Worm (Caenorhabditis elegans) whole organism, mixed stage, embryonic: ENCODE measurements around the gene T16G12.9.

Experiments used
- M03D4.4 ChIP-seq: sonication (generic microtip); optimal IDR thresholded peaks from 2 replicates; lab custom pipeline; 2017; ENCODE audit warnings: mild to moderate bottlenecking, missing genetic modification characterization, missing compliant biosample characterization
- bed-3 ChIP-seq: fragments of 200-800 bp; sonication (Bioruptor generic); optimal IDR thresholded peaks from 3 replicates; lab custom pipeline; 2018; ENCODE audit warnings: mild to moderate bottlenecking, missing genetic modification characterization, moderate library complexity, missing compliant biosample characterization
- blmp-1 ChIP-seq: fragments of 150-350 bp; optimal IDR thresholded peaks from 2 replicates; lab custom pipeline; 2014; ENCODE audit warnings: missing biosample characterization, missing genetic modification characterization
- ceh-39 ChIP-seq: fragments of 150-350 bp; optimal IDR thresholded peaks from 2 replicates; lab custom pipeline; 2014; ENCODE audit warnings: missing biosample characterization, missing genetic modification characterization
- ceh-43 ChIP-seq: fragments of 200-800 bp; sonication (Bioruptor generic); optimal IDR thresholded peaks from 2 replicates; lab custom pipeline; 2018; ENCODE audit warnings: mild to moderate bottlenecking, missing genetic modification characterization, moderate library complexity, missing compliant biosample characterization
- ceh-83 ChIP-seq: fragments of 200-800 bp; sonication (Bioruptor generic); optimal IDR thresholded peaks from 2 replicates; lab custom pipeline; 2018; ENCODE audit warnings: mild to moderate bottlenecking, missing genetic modification characterization, missing compliant biosample characterization
- ces-1 ChIP-seq: fragments of 150-350 bp; optimal IDR thresholded peaks from 2 replicates; lab custom pipeline; 2014; ENCODE audit warnings: missing biosample characterization, missing genetic modification reagents, missing genetic modification characterization
- cnd-1 ChIP-seq: fragments of 200-800 bp; sonication (Bioruptor generic); optimal IDR thresholded peaks from 2 replicates; lab custom pipeline; 2018; ENCODE audit warnings: mild to moderate bottlenecking, missing genetic modification characterization, missing compliant biosample characterization
- drap-1 ChIP-seq: fragments of 200-800 bp; sonication (Bioruptor generic); optimal IDR thresholded peaks from 3 replicates; lab custom pipeline; 2018; ENCODE audit warnings: mild to moderate bottlenecking, missing genetic modification characterization, missing compliant biosample characterization
- flh-1 ChIP-seq: fragments of 200-800 bp; sonication (Bioruptor generic); optimal IDR thresholded peaks from 2 replicates; lab custom pipeline; 2018; ENCODE audit warnings: mild to moderate bottlenecking, missing genetic modification characterization, moderate library complexity, missing compliant biosample characterization
- ham-2 ChIP-seq: fragments of 200-800 bp; sonication (Bioruptor generic); optimal IDR thresholded peaks from 2 replicates; lab custom pipeline; 2018; ENCODE audit warnings: mild to moderate bottlenecking, missing genetic modification characterization, missing compliant biosample characterization
- hlh-1 ChIP-seq: fragments of 150-350 bp; optimal IDR thresholded peaks from 2 replicates; lab custom pipeline; 2014; ENCODE audit warnings: missing biosample characterization, missing genetic modification reagents, missing genetic modification characterization
- lin-13 ChIP-seq: fragments of 150-350 bp; optimal IDR thresholded peaks from 2 replicates; lab custom pipeline; 2014; ENCODE audit warnings: missing biosample characterization, missing genetic modification characterization
- lin-32 ChIP-seq: fragments of 200-800 bp; sonication (Bioruptor generic); optimal IDR thresholded peaks from 2 replicates; lab custom pipeline; 2018; ENCODE audit warnings: mild to moderate bottlenecking, missing genetic modification characterization, missing compliant biosample characterization
- lsy-2 ChIP-seq: fragments of 150-350 bp; optimal IDR thresholded peaks from 2 replicates; lab custom pipeline; 2014; ENCODE audit warnings: missing biosample characterization, missing genetic modification characterization
- mab-5 ChIP-seq: fragments of 150-350 bp; optimal IDR thresholded peaks from 2 replicates; lab custom pipeline; 2014; ENCODE audit warnings: missing biosample characterization, missing genetic modification characterization
- mep-1 ChIP-seq: fragments of 150-350 bp; optimal IDR thresholded peaks from 2 replicates; lab custom pipeline; 2017; ENCODE audit warnings: missing biosample characterization, missing genetic modification reagents, missing genetic modification characterization, inconsistent platforms
- mls-2 ChIP-seq: sonication (generic microtip); optimal IDR thresholded peaks from 2 replicates; lab custom pipeline; 2016; ENCODE audit warnings: mild to moderate bottlenecking, missing genetic modification characterization, moderate library complexity, missing compliant biosample characterization
- nhr-12 ChIP-seq: fragments of 150-350 bp; optimal IDR thresholded peaks from 2 replicates; lab custom pipeline; 2014; ENCODE audit warnings: missing biosample characterization, missing genetic modification characterization
- nhr-2 ChIP-seq: fragments of 150-350 bp; optimal IDR thresholded peaks from 2 replicates; lab custom pipeline; 2014; ENCODE audit warnings: missing biosample characterization, missing genetic modification characterization
- nhr-28 ChIP-seq: fragments of 150-350 bp; optimal IDR thresholded peaks from 2 replicates; lab custom pipeline; 2014; ENCODE audit warnings: missing biosample characterization, missing genetic modification characterization
- nhr-76 ChIP-seq: sonication (generic microtip); optimal IDR thresholded peaks from 2 replicates; lab custom pipeline; 2017; ENCODE audit warnings: missing biosample characterization, missing genetic modification characterization
- pha-4 ChIP-seq: fragments of 150-350 bp; optimal IDR thresholded peaks from 2 replicates; lab custom pipeline; 2018; ENCODE audit warnings: missing biosample characterization, missing genetic modification reagents, missing genetic modification characterization
- snpc-4 ChIP-seq: fragments of 150-350 bp; optimal IDR thresholded peaks from 2 replicates; lab custom pipeline; 2014; ENCODE audit warnings: missing biosample characterization, missing genetic modification characterization
- sptf-1 ChIP-seq: sonication (generic microtip); optimal IDR thresholded peaks from 2 replicates; lab custom pipeline; 2017; ENCODE audit warnings: mild to moderate bottlenecking, missing genetic modification characterization, moderate library complexity, missing compliant biosample characterization
- tbx-8 ChIP-seq: fragments of 200-800 bp; sonication (Bioruptor generic); optimal IDR thresholded peaks from 2 replicates; lab custom pipeline; 2018; ENCODE audit warnings: mild to moderate bottlenecking, missing genetic modification characterization, moderate library complexity, missing compliant biosample characterization
- unc-120 ChIP-seq: sonication (generic microtip); optimal IDR thresholded peaks from 2 replicates; lab custom pipeline; 2017; ENCODE audit warnings: missing genetic modification characterization, missing compliant biosample characterization; ENCODE audit not compliant: poor library complexity, severe bottlenecking
- unc-39 ChIP-seq: fragments of 150-350 bp; optimal IDR thresholded peaks from 2 replicates; lab custom pipeline; 2014; ENCODE audit warnings: missing biosample characterization, missing genetic modification characterization
- unc-62 ChIP-seq: fragments of 150-350 bp; optimal IDR thresholded peaks from 2 replicates; lab custom pipeline; 2014; ENCODE audit warnings: missing biosample characterization, missing genetic modification reagents, missing genetic modification characterization
- zip-8 ChIP-seq: fragments of 150-350 bp; optimal IDR thresholded peaks from 2 replicates; lab custom pipeline; 2014; ENCODE audit warnings: missing biosample characterization, missing genetic modification characterization

The T16G12.9 gene

DNA sequence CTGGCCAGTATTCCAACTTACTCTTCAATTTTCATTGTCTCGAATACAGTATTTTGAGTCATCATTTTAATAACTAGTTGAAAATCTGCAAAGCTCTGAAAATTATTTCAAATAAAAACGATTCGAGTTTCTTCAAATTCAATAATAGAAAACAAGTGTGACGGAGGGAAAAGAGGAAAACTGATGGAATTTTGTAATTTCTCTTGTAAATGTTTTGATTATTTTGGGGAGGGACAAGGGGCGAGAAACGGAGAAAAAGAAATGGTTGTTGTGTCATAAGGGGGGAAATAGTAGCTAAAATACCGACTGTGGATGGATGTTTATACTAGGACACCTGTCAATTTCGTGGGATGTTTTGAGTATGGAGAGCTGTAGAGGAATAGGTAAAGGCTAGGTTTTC is at the start of gene T16G12.9:
T16G12.9 (minus strand) TSS at position 101 of the 400 bp plus-strand sequence.
- no peak for TF ChIP-seq zip-8 (tag; lab: Kevin White, UChicago)
- TF ChIP-seq flh-1 (GFP tag; lab: Kevin White, UChicago): no peak
- TF ChIP-seq drap-1 (GFP tag; lab: Kevin White, UChicago): no peak
- TF ChIP-seq tbx-8 (GFP tag; lab: Kevin White, UChicago): no peak
- no peak for TF ChIP-seq snpc-4 (tag; lab: Kevin White, UChicago)

- no peak for TF ChIP-seq lin-32 (GFP tag; lab: Kevin White, UChicago)
- no peak for TF ChIP-seq snpc-4 (tag; lab: Kevin White, UChicago)
- no peak for TF ChIP-seq mab-5
- TF ChIP-seq bed-3: no peak
- no peak for TF ChIP-seq ces-1
- TF ChIP-seq lsy-2 (tag; lab: Kevin White, UChicago): no peak
- TF ChIP-seq nhr-2 (tag; lab: Kevin White, UChicago): no peak
- TF ChIP-seq flh-1 (GFP tag; lab: Kevin White, UChicago): no peak
Observed at ce11 chrIII:10126375-10126774, 48.3 kb upstream of the T16G12.9 start.

DNA sequence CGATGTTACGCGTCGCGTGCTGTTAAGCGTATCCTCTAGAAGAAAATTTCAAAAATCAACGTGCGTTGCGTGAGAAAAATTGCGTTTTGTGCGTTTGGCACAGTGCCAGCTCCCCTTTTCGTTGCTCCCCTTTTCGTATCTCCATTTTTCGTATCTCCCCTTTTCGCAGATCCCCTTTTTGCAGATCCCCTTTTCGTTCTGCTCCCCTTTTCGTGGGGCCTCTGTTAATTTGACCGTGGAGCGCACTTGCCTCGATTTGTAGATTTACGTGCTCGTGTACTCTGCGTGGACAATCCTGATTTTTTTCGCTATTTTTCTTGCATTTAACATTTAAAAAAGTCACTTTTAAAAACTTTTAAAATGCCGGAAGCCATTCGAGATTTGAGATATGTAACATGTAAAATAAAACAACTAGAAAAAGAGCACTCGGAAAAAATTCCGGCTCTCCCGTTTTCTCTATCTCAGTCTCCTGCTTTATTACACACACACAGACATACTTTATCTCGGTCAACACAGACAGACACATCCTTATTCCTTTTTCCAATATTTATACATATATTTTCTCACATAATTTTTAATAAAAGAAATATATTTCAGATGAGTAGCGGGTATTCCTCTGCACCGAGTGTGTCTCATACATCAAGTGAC is 45.7 kb upstream of the T16G12.9 start, which contains the start of gene ttll-4:
ttll-4 (plus strand) TSS at position 598 of the 648 bp plus-strand sequence.
- TF ChIP-seq drap-1 (GFP tag; lab: Kevin White, UChicago): peak; percentile 21
- no peak for TF ChIP-seq ceh-83
- TF ChIP-seq unc-120 (tag; lab: Kevin White, UChicago): peak; percentile 22
- no peak for TF ChIP-seq nhr-76 (tag; lab: Kevin White, UChicago)
- TF ChIP-seq mls-2: peak; percentile 38
- no peak for TF ChIP-seq unc-39 (tag; lab: Kevin White, UChicago)
- peak; percentile 10 for TF ChIP-seq cnd-1
- TF ChIP-seq lin-32 (GFP tag; lab: Kevin White, UChicago): peak; percentile 24
- peak; percentile 48 for TF ChIP-seq M03D4.4 (tag; lab: Kevin White, UChicago)
- TF ChIP-seq ces-1: peak; percentile 79
- no peak for TF ChIP-seq unc-62 (GFP tag; lab: Kevin White, UChicago)
- TF ChIP-seq lin-13 (tag; lab: Kevin White, UChicago): peak; percentile 65
- TF ChIP-seq mep-1 (tag; lab: Kevin White, UChicago): peak; percentile 60
- TF ChIP-seq lsy-2 (tag; lab: Kevin White, UChicago): peak; percentile 14
- peak; percentile 68 for TF ChIP-seq sptf-1
- TF ChIP-seq, all 35 proteins: peak for 11

DNA sequence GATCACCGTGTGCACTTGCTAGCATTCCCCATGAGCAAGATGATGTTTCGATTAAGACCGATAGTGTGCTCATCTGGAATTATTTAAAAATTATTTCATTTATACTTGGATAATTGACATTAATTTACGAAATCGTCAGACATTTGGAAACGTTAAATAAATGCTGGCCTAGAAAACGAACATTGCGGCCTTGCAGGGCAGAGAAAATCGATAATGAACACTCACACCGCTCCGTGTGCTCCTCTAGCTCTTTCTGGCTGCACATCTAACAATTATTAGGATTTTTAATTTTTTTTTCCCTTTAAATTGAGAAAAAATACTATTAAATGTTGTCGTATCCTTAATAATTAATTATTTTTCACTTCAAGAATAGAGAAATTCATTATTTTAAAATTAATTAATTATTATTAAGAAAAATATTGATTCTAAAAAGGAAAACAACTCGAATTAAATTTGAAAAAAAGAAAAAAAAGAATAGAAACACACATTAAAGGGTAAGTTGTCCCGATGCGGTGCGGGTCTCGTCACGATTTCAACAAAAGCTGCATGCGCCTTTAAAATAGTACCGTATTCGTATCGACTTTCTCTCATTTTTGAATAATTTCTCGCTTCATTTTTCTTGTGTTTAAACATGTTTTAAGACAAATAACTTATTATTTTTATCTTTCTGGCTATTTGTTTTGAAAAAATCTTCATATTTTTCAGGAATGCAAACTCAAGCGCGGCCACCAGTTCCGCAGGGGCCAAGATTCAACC is 42.2 kb upstream of the T16G12.9 start, which contains the start of the genes gtf-2H3 and ham-3:
gtf-2H3 (minus strand) TSS at position 73 of the 756 bp plus-strand sequence.
ham-3 (plus strand) TSS at position 706 of the 756 bp plus-strand sequence.
- peak; percentile 47 for TF ChIP-seq ces-1
- TF ChIP-seq snpc-4 (tag; lab: Kevin White, UChicago): no peak

DNA sequence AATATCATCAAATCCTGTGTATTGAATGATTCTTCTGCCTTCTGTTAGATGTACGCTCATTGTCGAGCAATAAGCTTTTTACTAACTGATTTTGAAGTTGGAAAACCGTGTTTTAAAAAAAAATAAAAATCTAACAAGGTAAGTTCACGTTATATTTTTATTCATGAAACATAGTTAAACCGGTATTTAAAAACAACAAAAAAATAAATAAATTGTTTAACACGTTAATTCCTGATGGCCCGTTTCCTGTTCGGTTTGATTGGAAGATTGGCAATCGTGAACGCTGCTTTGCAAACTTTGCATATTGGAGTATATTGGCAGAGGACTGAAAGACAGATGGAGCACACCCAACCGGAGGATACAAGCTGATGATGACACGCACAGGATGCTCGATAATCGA is 40.8 kb upstream of the T16G12.9 start, which contains the start of gene ZK1128.3:
ZK1128.3 (minus strand) TSS at position 101 of the 400 bp plus-strand sequence.
- TF ChIP-seq blmp-1 (tag; lab: Kevin White, UChicago): no peak
- no peak for TF ChIP-seq zip-8 (tag; lab: Kevin White, UChicago)
- no peak for TF ChIP-seq snpc-4 (tag; lab: Kevin White, UChicago)
- no peak for TF ChIP-seq ceh-43
- TF ChIP-seq mep-1 (tag; lab: Kevin White, UChicago): no peak
- TF ChIP-seq nhr-12 (tag; lab: Kevin White, UChicago): no peak
- no peak for TF ChIP-seq flh-1 (GFP tag; lab: Kevin White, UChicago)
- TF ChIP-seq bed-3: no peak
- TF ChIP-seq mab-5: no peak
- no peak for TF ChIP-seq unc-120 (tag; lab: Kevin White, UChicago)
- no peak for TF ChIP-seq ces-1
- TF ChIP-seq pha-4: no peak
- no peak for TF ChIP-seq cnd-1
- TF ChIP-seq ceh-39 (tag; lab: Kevin White, UChicago): no peak
- TF ChIP-seq nhr-28 (tag; lab: Kevin White, UChicago): no peak
- no peak for TF ChIP-seq ceh-83
- TF ChIP-seq ham-2: no peak
- no peak for TF ChIP-seq hlh-1 (tag; lab: Kevin White, UChicago)
